Worm (Caenorhabditis elegans) whole organism, L1 larva: ENCODE measurements around the gene T28C6.10.

Experiments used
- C04F5.9 ChIP-seq: sonication (generic microtip); optimal IDR thresholded peaks from 2 replicates; lab custom pipeline; 2016; ENCODE audit warnings: missing genetic modification characterization, missing compliant biosample characterization
- F16B12.6 ChIP-seq: fragments of 150-350 bp; optimal IDR thresholded peaks from 2 replicates; lab custom pipeline; 2014; ENCODE audit warnings: missing biosample characterization, missing genetic modification characterization
- Y116A8C.19 ChIP-seq: sonication (generic microtip); optimal IDR thresholded peaks from 2 replicates; lab custom pipeline; 2016; ENCODE audit warnings: missing compliant biosample characterization, missing genetic modification characterization, borderline replicate concordance
- aha-1 ChIP-seq: fragments of 150-350 bp; optimal IDR thresholded peaks from 2 replicates; lab custom pipeline; 2014; ENCODE audit warnings: missing biosample characterization, missing genetic modification characterization
- alr-1 ChIP-seq: fragments of 200-800 bp; sonication (Bioruptor generic); optimal IDR thresholded peaks from 2 replicates; lab custom pipeline; 2018; ENCODE audit warnings: borderline replicate concordance, mild to moderate bottlenecking, missing genetic modification characterization, missing compliant biosample characterization
- aly-2 ChIP-seq: fragments of 150-350 bp; optimal IDR thresholded peaks from 2 replicates; lab custom pipeline; 2014; ENCODE audit warnings: missing biosample characterization, missing genetic modification characterization
- blmp-1 ChIP-seq: fragments of 150-350 bp; optimal IDR thresholded peaks from 2 replicates; lab custom pipeline; 2014; ENCODE audit warnings: missing biosample characterization, missing genetic modification characterization
- ceh-88 ChIP-seq: fragments of 200-800 bp; sonication (Bioruptor generic); IDR thresholded peaks from 2 replicates; pipeline ENCODE4 v1.3.6; 2022; ENCODE audit warnings: missing genetic modification characterization, missing compliant biosample characterization
- ceh-90 ChIP-seq: sonication (generic microtip); optimal IDR thresholded peaks from 2 replicates; lab custom pipeline; 2016; ENCODE audit warnings: missing genetic modification characterization, missing compliant biosample characterization
- ces-1 ChIP-seq: fragments of 150-350 bp; optimal IDR thresholded peaks from 2 replicates; lab custom pipeline; 2014; ENCODE audit warnings: missing biosample characterization, missing genetic modification reagents, missing genetic modification characterization
- dpl-1 ChIP-seq, 3 experiments: fragments of 150-350 bp in 2 of 3; sonication (generic microtip) in 1 of 3; optimal IDR thresholded peaks; 2 replicates each; lab custom pipeline; 2014 to 2017; ENCODE audit warnings: missing biosample characterization in 3 of 3, missing genetic modification characterization in 3 of 3, missing genetic modification reagents in 3 of 3
- dsc-1 ChIP-seq: sonication (generic microtip); optimal IDR thresholded peaks from 2 replicates; lab custom pipeline; 2016; ENCODE audit warnings: mild to moderate bottlenecking, missing genetic modification characterization, missing compliant biosample characterization
- efl-1 ChIP-seq, 4 experiments: fragments of 150-350 bp; optimal IDR thresholded peaks in 3 of 4; peaks in 1 of 4; 1 replicate in 1 of 4; 2 replicates in 3 of 4; lab custom pipeline; 2014; ENCODE audit warnings: missing biosample characterization in 2 of 4, missing genetic modification characterization in 2 of 4, missing genetic modification reagents in 2 of 4
- egl-27 ChIP-seq, 2 experiments: fragments of 150-350 bp in 1 of 2; sonication (generic microtip); optimal IDR thresholded peaks; 3 replicates each; lab custom pipeline; 2017 to 2018; ENCODE audit warnings: missing biosample characterization in 2 of 2, missing genetic modification characterization in 2 of 2, missing genetic modification reagents in 2 of 2
- elt-2 ChIP-seq: sonication (generic microtip); optimal IDR thresholded peaks from 2 replicates; lab custom pipeline; 2016; ENCODE audit warnings: missing genetic modification characterization, mild to moderate bottlenecking, inconsistent platforms, missing compliant biosample characterization, missing genetic modification reagents
- ets-5 ChIP-seq: fragments of 200-800 bp; sonication (Bioruptor generic); IDR thresholded peaks from 2 replicates; pipeline ENCODE4 v1.3.6; 2022; ENCODE audit warnings: missing genetic modification characterization, missing compliant biosample characterization
- fkh-8 ChIP-seq: sonication (generic microtip); optimal IDR thresholded peaks from 2 replicates; lab custom pipeline; 2016; ENCODE audit warnings: mild to moderate bottlenecking, missing genetic modification characterization, missing compliant biosample characterization
- hlh-4 ChIP-seq: sonication (generic microtip); optimal IDR thresholded peaks from 2 replicates; lab custom pipeline; 2016; ENCODE audit warnings: mild to moderate bottlenecking, missing genetic modification characterization, missing compliant biosample characterization
- hpl-2 ChIP-seq: fragments of 150-350 bp; optimal IDR thresholded peaks from 2 replicates; lab custom pipeline; 2014; ENCODE audit warnings: missing biosample characterization, missing genetic modification reagents, missing genetic modification characterization
- isw-1 ChIP-seq: fragments of 200-800 bp; sonication (Bioruptor generic); IDR thresholded peaks from 2 replicates; pipeline ENCODE4 v1.3.6; 2022; ENCODE audit warnings: missing genetic modification characterization, missing compliant biosample characterization
- jun-1 ChIP-seq: fragments of 150-350 bp; optimal IDR thresholded peaks from 2 replicates; lab custom pipeline; 2014; ENCODE audit warnings: missing biosample characterization, missing genetic modification reagents, missing genetic modification characterization
- lin-13 ChIP-seq: fragments of 150-350 bp; optimal IDR thresholded peaks from 2 replicates; lab custom pipeline; 2014; ENCODE audit warnings: missing biosample characterization, missing genetic modification reagents, missing genetic modification characterization
- lin-14 ChIP-seq: fragments of 200-800 bp; sonication (Bioruptor generic); optimal IDR thresholded peaks from 2 replicates; lab custom pipeline; 2018; ENCODE audit warnings: mild to moderate bottlenecking, missing genetic modification characterization, moderate library complexity, missing compliant biosample characterization
- lin-15B ChIP-seq: fragments of 150-350 bp; sonication (generic microtip); optimal IDR thresholded peaks from 3 replicates; lab custom pipeline; 2014; ENCODE audit warnings: missing biosample characterization, missing genetic modification characterization
- lin-39 ChIP-seq: fragments of 150-350 bp; optimal IDR thresholded peaks from 2 replicates; lab custom pipeline; 2014; ENCODE audit warnings: missing biosample characterization, missing genetic modification reagents, missing genetic modification characterization
- lsy-2 ChIP-seq, 2 experiments: fragments of 150-350 bp; optimal IDR thresholded peaks; 2 replicates each; lab custom pipeline; 2014; ENCODE audit warnings: missing biosample characterization in 2 of 2, missing genetic modification characterization in 2 of 2
- nhr-12 ChIP-seq: sonication (generic microtip); optimal IDR thresholded peaks from 2 replicates; lab custom pipeline; 2017; ENCODE audit warnings: missing biosample characterization, missing genetic modification characterization
- nhr-19 ChIP-seq: fragments of 200-800 bp; sonication (Bioruptor generic); conservative IDR thresholded peaks from 2 replicates; pipeline ENCODE4 v1.3.6; 2022; ENCODE audit warnings: missing genetic modification characterization, missing compliant biosample characterization
- nhr-20 ChIP-seq: sonication (generic microtip); optimal IDR thresholded peaks from 2 replicates; lab custom pipeline; 2016; ENCODE audit warnings: mild to moderate bottlenecking, missing genetic modification characterization, missing compliant biosample characterization
- nhr-237 ChIP-seq: fragments of 150-350 bp; optimal IDR thresholded peaks from 2 replicates; lab custom pipeline; 2014; ENCODE audit warnings: missing biosample characterization, missing genetic modification characterization
- nhr-47 ChIP-seq: sonication (generic microtip); optimal IDR thresholded peaks from 2 replicates; lab custom pipeline; 2016; ENCODE audit warnings: mild to moderate bottlenecking, missing genetic modification characterization, moderate library complexity, missing compliant biosample characterization
- nhr-85 ChIP-seq: sonication (generic microtip); peaks from one replicate; lab custom pipeline; 2016; ENCODE audit warnings: missing genetic modification characterization, inconsistent platforms, missing compliant biosample characterization
- nhr-90 ChIP-seq: sonication (generic microtip); optimal IDR thresholded peaks from 2 replicates; lab custom pipeline; 2016; ENCODE audit warnings: mild to moderate bottlenecking, missing genetic modification characterization, missing compliant biosample characterization; ENCODE audit not compliant: poor library complexity
- pag-3 ChIP-seq: sonication (generic microtip); optimal IDR thresholded peaks from 2 replicates; lab custom pipeline; 2017; ENCODE audit warnings: missing genetic modification characterization, mild to moderate bottlenecking, missing compliant biosample characterization, antibody characterized with exemption, borderline replicate concordance; ENCODE audit not compliant: insufficient read depth
- skn-1 ChIP-seq: fragments of 150-350 bp; optimal IDR thresholded peaks from 2 replicates; lab custom pipeline; 2014; ENCODE audit warnings: missing biosample characterization, missing genetic modification characterization
- snpc-4 ChIP-seq: fragments of 150-350 bp; optimal IDR thresholded peaks from 2 replicates; lab custom pipeline; 2014; ENCODE audit warnings: missing biosample characterization, missing genetic modification characterization
- snu-23 ChIP-seq: sonication (generic microtip); optimal IDR thresholded peaks from 2 replicates; lab custom pipeline; 2016; ENCODE audit warnings: missing genetic modification characterization, missing compliant biosample characterization
- sox-4 ChIP-seq: sonication (generic microtip); optimal IDR thresholded peaks from 2 replicates; lab custom pipeline; 2016; ENCODE audit warnings: missing genetic modification characterization, missing compliant biosample characterization
- sup-37 ChIP-seq: fragments of 200-800 bp; sonication (Bioruptor generic); optimal IDR thresholded peaks from 2 replicates; lab custom pipeline; 2018; ENCODE audit warnings: mild to moderate bottlenecking, missing genetic modification characterization, missing compliant biosample characterization
- swsn-7 ChIP-seq: sonication (generic microtip); optimal IDR thresholded peaks from 2 replicates; lab custom pipeline; 2016; ENCODE audit warnings: missing genetic modification characterization, missing compliant biosample characterization
- tlp-1 ChIP-seq: fragments of 150-350 bp; optimal IDR thresholded peaks from 2 replicates; lab custom pipeline; 2014; ENCODE audit warnings: missing biosample characterization, missing genetic modification characterization
- unc-130 ChIP-seq: fragments of 150-350 bp; optimal IDR thresholded peaks from 2 replicates; lab custom pipeline; 2017; ENCODE audit warnings: missing biosample characterization, missing genetic modification characterization, inconsistent platforms
- unc-30 ChIP-seq: sonication (generic microtip); optimal IDR thresholded peaks from 2 replicates; lab custom pipeline; 2017; ENCODE audit warnings: missing biosample characterization, missing genetic modification characterization
- unc-86 ChIP-seq: sonication (generic microtip); optimal IDR thresholded peaks from 2 replicates; lab custom pipeline; 2016; ENCODE audit warnings: missing genetic modification characterization, missing compliant biosample characterization
- unc-98 ChIP-seq: fragments of 200-800 bp; sonication (Bioruptor generic); IDR thresholded peaks from 2 replicates; pipeline ENCODE4 v1.3.6; 2022; ENCODE audit warnings: missing genetic modification characterization, missing compliant biosample characterization
- vab-15 ChIP-seq: sonication (generic microtip); optimal IDR thresholded peaks from 2 replicates; lab custom pipeline; 2017; ENCODE audit warnings: missing genotype, mild to moderate bottlenecking, missing genetic modification characterization, missing compliant biosample characterization
- zag-1 ChIP-seq: fragments of 150-350 bp; optimal IDR thresholded peaks from 2 replicates; lab custom pipeline; 2014; ENCODE audit warnings: missing biosample characterization, missing genetic modification characterization
- zip-4 ChIP-seq: fragments of 200-800 bp; sonication (Bioruptor generic); optimal IDR thresholded peaks from 2 replicates; lab custom pipeline; 2018; ENCODE audit warnings: mild to moderate bottlenecking, missing genetic modification characterization, moderate library complexity, missing compliant biosample characterization
- ztf-4 ChIP-seq: fragments of 150-350 bp; optimal IDR thresholded peaks from 2 replicates; lab custom pipeline; 2014; ENCODE audit warnings: missing biosample characterization, missing genetic modification characterization

T28C6.10 gene

DNA sequence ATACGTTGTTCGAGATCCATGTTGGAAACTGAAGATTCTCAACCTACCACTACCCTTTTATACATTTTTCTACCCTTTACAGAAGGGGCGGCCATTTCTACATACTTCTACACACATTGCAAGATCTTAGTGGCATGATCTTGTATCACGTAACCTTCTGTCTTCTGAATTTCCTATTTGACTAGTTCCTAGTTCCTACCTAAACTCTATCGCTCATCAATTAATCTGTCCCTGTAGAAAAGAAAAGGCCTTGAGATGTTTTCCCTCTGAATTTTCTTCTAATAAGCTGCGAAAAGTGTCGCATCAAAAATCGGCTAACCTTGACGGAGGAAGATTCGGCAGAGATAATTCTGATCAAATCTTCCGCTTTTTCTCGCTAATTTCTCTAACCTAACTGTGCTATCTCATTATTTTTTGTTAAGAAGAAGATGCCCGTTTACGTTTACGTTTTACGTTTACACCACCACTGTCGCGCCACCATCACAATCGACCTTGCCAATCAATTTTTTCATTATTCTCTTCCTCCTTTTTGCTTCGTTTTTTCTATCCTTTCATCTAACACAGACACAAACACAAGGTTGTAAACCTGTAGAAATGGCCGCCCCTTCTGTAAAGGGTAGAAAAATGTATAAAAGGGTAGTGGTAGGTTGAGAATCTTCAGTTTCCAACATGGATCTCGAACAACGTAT lies 6.5 kb downstream of the T28C6.10 start, which contains the start of the genes col-117 and col-3 (continued):
- no peak for TF ChIP-seq ces-1 (GFP tag; lab: Kevin White, UChicago)
- TF ChIP-seq vab-15 (tag; lab: Kevin White, UChicago): peak; percentile 8
- peak; percentile 8 to 34 for TF ChIP-seq lsy-2 (tag; optimal IDR thresholded peaks at IDR 0.05; lab: Kevin White, UChicago)
- TF ChIP-seq unc-130 (tag; lab: Kevin White, UChicago): peak; percentile 67
- TF ChIP-seq nhr-47 (tag; lab: Kevin White, UChicago): peak; percentile 25
- TF ChIP-seq lin-39 (tag; lab: Kevin White, UChicago): no peak
- no peak for TF ChIP-seq hpl-2 (GFP tag; lab: Kevin White, UChicago)
- TF ChIP-seq blmp-1 (tag; lab: Kevin White, UChicago): peak; percentile 91
- no peak for TF ChIP-seq nhr-237 (tag; lab: Kevin White, UChicago)
- no peak for TF ChIP-seq aha-1 (tag; lab: Kevin White, UChicago)
- no peak for TF ChIP-seq unc-30 (tag; lab: Kevin White, UChicago)
- TF ChIP-seq fkh-8: no peak
- peak; percentile 60 for TF ChIP-seq tlp-1 (tag; lab: Kevin White, UChicago)
- TF ChIP-seq lin-13: no peak
- TF ChIP-seq pag-3 (tag; lab: Kevin White, UChicago): peak; percentile 58
- no peak for TF ChIP-seq hlh-4 (tag; lab: Kevin White, UChicago)
- peak; percentile 79 for TF ChIP-seq nhr-20
- no peak for TF ChIP-seq unc-98 (GFP tag; lab: Robert Waterston, UW)
- peak; percentile 98 for TF ChIP-seq nhr-85 (tag; lab: Kevin White, UChicago)
- TF ChIP-seq unc-86: no peak
- TF ChIP-seq ztf-4 (tag; lab: Kevin White, UChicago): peak; percentile 14
- TF ChIP-seq zip-4 (GFP tag; lab: Kevin White, UChicago): no peak
- no peak for TF ChIP-seq C04F5.9 (tag; lab: Kevin White, UChicago)
- TF ChIP-seq swsn-7: peak; percentile 6
- no peak for TF ChIP-seq ceh-90
- no peak for TF ChIP-seq ceh-88 (GFP tag; lab: Robert Waterston, UW)
- peak in 1 of 3 experiments; percentile 26 for TF ChIP-seq dpl-1 (GFP tag; optimal IDR thresholded peaks at IDR 0.05; lab: Kevin White, UChicago)
- TF ChIP-seq, all 84 proteins: peak for 25

DNA sequence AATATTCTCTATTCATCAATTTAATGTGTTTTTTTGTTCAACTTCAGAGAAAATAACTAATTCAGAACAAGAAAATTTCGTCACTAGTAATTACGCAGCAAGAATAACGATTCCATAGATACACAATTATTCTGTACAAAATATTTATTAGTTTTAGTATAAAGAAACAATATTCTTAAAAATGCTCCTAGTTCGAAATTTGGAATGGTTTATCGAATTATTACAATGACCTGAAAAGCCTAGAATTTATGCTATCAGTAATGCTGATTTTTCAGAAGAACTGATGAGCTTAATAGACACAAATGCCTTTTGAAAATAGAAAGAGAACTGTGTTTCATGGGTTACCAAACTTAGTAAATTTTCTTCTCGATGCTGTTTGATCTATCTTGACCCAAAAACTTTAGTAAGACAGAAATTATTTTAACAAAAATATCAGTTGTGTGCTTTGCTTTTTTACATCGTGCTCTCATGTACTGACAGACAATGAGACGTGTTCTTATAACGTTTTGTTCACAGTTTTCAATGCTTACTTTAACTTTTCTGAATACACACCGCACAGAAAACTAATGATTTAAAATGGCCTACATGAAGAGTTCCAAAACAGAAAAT lies 8.4 kb downstream of the T28C6.10 start:
- TF ChIP-seq lin-14 (no peak), alr-1 (tag; lab: Kevin White, UChicago) (no peak), lin-13 (no peak), ces-1 (GFP tag; lab: Kevin White, UChicago) (no peak), Y116A8C.19 (tag; lab: Kevin White, UChicago) (no peak), sup-37 (GFP tag; lab: Kevin White, UChicago) (no peak), skn-1 (tag; lab: Kevin White, UChicago) (no peak), nhr-85 (tag; lab: Kevin White, UChicago) (peak; percentile 74), hpl-2 (GFP tag; lab: Kevin White, UChicago) (no peak), F16B12.6 (tag; lab: Kevin White, UChicago) (no peak), isw-1 (GFP tag; lab: Robert Waterston, UW) (no peak), lsy-2 (tag; optimal IDR thresholded peaks at IDR 0.05; lab: Kevin White, UChicago) (no peak), elt-2 (tag; lab: Kevin White, UChicago) (no peak), aly-2 (tag; lab: Kevin White, UChicago) (peak; percentile 87), snpc-4 (tag; lab: Kevin White, UChicago) (no peak), sox-4 (tag; lab: Kevin White, UChicago) (no peak), nhr-12 (no peak), zag-1 (tag; lab: Kevin White, UChicago) (no peak), aha-1 (tag; lab: Kevin White, UChicago) (no peak), nhr-20 (no peak), nhr-90 (tag; lab: Kevin White, UChicago) (no peak), dsc-1 (tag; lab: Kevin White, UChicago) (no peak), jun-1 (tag; lab: Kevin White, UChicago) (peak; percentile 19), blmp-1 (tag; lab: Kevin White, UChicago) (no peak), snu-23 (GFP tag; lab: Kevin White, UChicago) (no peak), ets-5 (GFP tag; lab: Robert Waterston, UW) (no peak), nhr-19 (no peak), nhr-47 (tag; lab: Kevin White, UChicago) (no peak), egl-27 (tag; optimal IDR thresholded peaks at IDR 0.05; lab: Kevin White, UChicago) (no peak), efl-1 (optimal IDR thresholded peaks at IDR 0.05; lab: Kevin White, UChicago) (no peak), efl-1 (GFP tag; optimal IDR thresholded peaks at IDR 0.05 in 1 of 2; lab: Kevin White, UChicago) (no peak), lin-15B (tag; lab: Kevin White, UChicago) (no peak)
